Fruit fly (Drosophila melanogaster): ENCODE results near the gene CG45690.

The CG45690 gene

dm6 chr2L:10614660-10615479 lies 43.2 kb upstream of the CG45690 start (continued):
- TF ChIP-seq ase (GFP tag; IDR thresholded peaks at IDR 0.05) (no peak), CG11093 (GFP tag; IDR thresholded peaks at IDR 0.05) (no peak), Abd-B (GFP tag; optimal IDR thresholded peaks at IDR 0.05) (no peak), CG14965 (GFP tag; optimal IDR thresholded peaks at IDR 0.05; ENCODE audit: borderline replicate concordance) (peak; percentile 96), TFAM (GFP tag; optimal IDR thresholded peaks at IDR 0.05) (no peak), ssp (GFP tag; IDR thresholded peaks at IDR 0.05) (no peak), CG17612 (GFP tag; IDR thresholded peaks at IDR 0.05) (no peak), disco-r (GFP tag; optimal IDR thresholded peaks at IDR 0.05) (no peak), CG7786 (GFP tag; optimal IDR thresholded peaks at IDR 0.05) (no peak), CG8290 (GFP tag; optimal IDR thresholded peaks at IDR 0.05) (no peak), CG8290 (tag; optimal IDR thresholded peaks at IDR 0.05) (no peak), D (optimal IDR thresholded peaks at IDR 0.05) (no peak), D (GFP tag; optimal IDR thresholded peaks at IDR 0.05) (no peak), ham (GFP tag; IDR thresholded peaks at IDR 0.05) (no peak)

- TF ChIP-seq CoRest (tag; optimal IDR thresholded peaks at IDR 0.05) = peak; percentile 1
- TF ChIP-seq CG8924 (tag; optimal IDR thresholded peaks at IDR 0.05) = peak; percentile 1
- peak; percentile 3 for TF ChIP-seq CG10979 (tag; optimal IDR thresholded peaks at IDR 0.05)
- peak; percentile 9 for TF ChIP-seq Sox102F (GFP tag; optimal IDR thresholded peaks at IDR 0.05)
- TF ChIP-seq pum (GFP tag; optimal IDR thresholded peaks at IDR 0.05) = no peak
- TF ChIP-seq CG13424 (tag; optimal IDR thresholded peaks at IDR 0.05) = peak; percentile 36
- TF ChIP-seq ATbp (GFP tag; optimal IDR thresholded peaks at IDR 0.05) = peak; percentile 7
- peak; percentile 41 for TF ChIP-seq dmrt99B (tag; optimal IDR thresholded peaks at IDR 0.05)
- TF ChIP-seq grau (tag; optimal IDR thresholded peaks at IDR 0.05) = peak; percentile 14
- TF ChIP-seq Hr51 (GFP tag; optimal IDR thresholded peaks at IDR 0.05) = peak in 1 of 2 experiments; percentile 34
- peak; percentile 8; the same call in 1 of the 2 replicates for TF ChIP-seq E2f2 (GFP tag; IDR thresholded peaks at IDR 0.05)
- no peak for TF ChIP-seq hbn (GFP tag; IDR thresholded peaks at IDR 0.05; ENCODE audit: partially characterized antibody)
- TF ChIP-seq CG2712 (tag; optimal IDR thresholded peaks at IDR 0.05) = peak; percentile 16
- TF ChIP-seq Hmr (GFP tag; optimal IDR thresholded peaks at IDR 0.05) = peak; percentile 8
- peak; percentile 32; the same call in 1 of the 2 replicates for TF ChIP-seq Xrp1 (GFP tag; IDR thresholded peaks at IDR 0.05)
- peak; percentile 16 for TF ChIP-seq phol (tag; optimal IDR thresholded peaks at IDR 0.05)
- TF ChIP-seq z (GFP tag; IDR thresholded peaks at IDR 0.05) = no peak
- 0 out of 3 replicates have a peak, but pooled peaks have one; percentile 25 for TF ChIP-seq so (GFP tag; IDR thresholded peaks at IDR 0.05)
- TF ChIP-seq sens (GFP tag) = peak; percentile 38
- no peak for TF ChIP-seq CG17359 (tag; optimal IDR thresholded peaks at IDR 0.05)
- TF ChIP-seq Optix (GFP tag; IDR thresholded peaks at IDR 0.05) = no peak
- peak; percentile 24 for TF ChIP-seq CG18599 (GFP tag; optimal IDR thresholded peaks at IDR 0.05)
- TF ChIP-seq Drgx (GFP tag; IDR thresholded peaks at IDR 0.05) = peak; percentile 51
- TF ChIP-seq gem (tag; optimal IDR thresholded peaks at IDR 0.05) = peak; percentile 34
- peak; percentile 29; the same call in 1 of the 3 replicates for TF ChIP-seq CG11695 (GFP tag; IDR thresholded peaks at IDR 0.05)
- TF ChIP-seq corto (GFP tag; optimal IDR thresholded peaks at IDR 0.05) = peak; percentile 8
- TF ChIP-seq toy (GFP tag; IDR thresholded peaks at IDR 0.05) = no peak
- peak; percentile 0 for TF ChIP-seq Med (GFP tag)
- TF ChIP-seq CG2678 (tag; optimal IDR thresholded peaks at IDR 0.05) = peak; percentile 35
- no peak for TF ChIP-seq CG3163 (GFP tag; optimal IDR thresholded peaks at IDR 0.05)
- TF ChIP-seq Ptx1 (GFP tag; IDR thresholded peaks at IDR 0.05) = 0 out of 2 replicates have a peak, but pooled peaks have one; percentile 6
- TF ChIP-seq TFAM (GFP tag; optimal IDR thresholded peaks at IDR 0.05) = no peak
- TF ChIP-seq ab (GFP tag; optimal IDR thresholded peaks at IDR 0.05) = no peak
- TF ChIP-seq H15 (GFP tag; IDR thresholded peaks at IDR 0.05) = no peak
- peak; percentile 5 for TF ChIP-seq CG11504 (tag; optimal IDR thresholded peaks at IDR 0.05)
- TF ChIP-seq dimm (GFP tag; IDR thresholded peaks at IDR 0.05) = no peak
Observed at dm6 chr2L:10615889-10616288, 42.2 kb upstream of the CG45690 start.

Measured in whole organism, embryonic.